Worm (Caenorhabditis elegans) whole organism, L1 larva: Measurements from ENCODE around the gene Y37H2A.7.
A peak's percentile ranks its signal among the peaks of the same experiment; 100 is the strongest.
"Not testable (repeated sequence)": the region's sequence is repeated elsewhere in the genome, so short reads cannot be mapped to it uniquely, and the experiment has no call there.

Experiments used
- C16A3.4 ChIP-seq: fragments of 150-350 bp; optimal IDR thresholded peaks from 2 replicates; lab custom pipeline; 2014; ENCODE audit warnings: missing biosample characterization, missing genetic modification characterization
- F16B12.6 ChIP-seq: fragments of 150-350 bp; optimal IDR thresholded peaks from 2 replicates; lab custom pipeline; 2014; ENCODE audit warnings: missing biosample characterization, missing genetic modification characterization
- aly-2 ChIP-seq: fragments of 150-350 bp; optimal IDR thresholded peaks from 2 replicates; lab custom pipeline; 2014; ENCODE audit warnings: missing biosample characterization, missing genetic modification characterization
- ama-1 ChIP-seq: fragments of 150-350 bp; optimal IDR thresholded peaks from 2 replicates; lab custom pipeline; 2014
- blmp-1 ChIP-seq: fragments of 150-350 bp; optimal IDR thresholded peaks from 2 replicates; lab custom pipeline; 2014; ENCODE audit warnings: missing biosample characterization, missing genetic modification characterization
- ceh-82 ChIP-seq, 3 experiments: fragments of 150-350 bp in 1 of 3; sonication (generic microtip) in 2 of 3; optimal IDR thresholded peaks; 2 replicates each; lab custom pipeline; 2014 to 2017; ENCODE audit warnings: missing biosample characterization in 3 of 3, missing genetic modification characterization in 3 of 3
- ceh-88 ChIP-seq: fragments of 200-800 bp; sonication (Bioruptor generic); IDR thresholded peaks from 2 replicates; pipeline ENCODE4 v1.3.6; 2022; ENCODE audit warnings: missing genetic modification characterization, missing compliant biosample characterization
- ceh-90 ChIP-seq: sonication (generic microtip); optimal IDR thresholded peaks from 2 replicates; lab custom pipeline; 2016; ENCODE audit warnings: missing genetic modification characterization, missing compliant biosample characterization
- dpl-1 ChIP-seq, 3 experiments: fragments of 150-350 bp in 2 of 3; sonication (generic microtip) in 1 of 3; optimal IDR thresholded peaks; 2 replicates each; lab custom pipeline; 2014 to 2017; ENCODE audit warnings: missing biosample characterization in 3 of 3, missing genetic modification characterization in 3 of 3, missing genetic modification reagents in 3 of 3
- efl-1 ChIP-seq, 4 experiments: fragments of 150-350 bp; optimal IDR thresholded peaks in 3 of 4; peaks in 1 of 4; 1 replicate in 1 of 4; 2 replicates in 3 of 4; lab custom pipeline; 2014; ENCODE audit warnings: missing biosample characterization in 2 of 4, missing genetic modification characterization in 2 of 4, missing genetic modification reagents in 2 of 4
- elt-2 ChIP-seq: sonication (generic microtip); optimal IDR thresholded peaks from 2 replicates; lab custom pipeline; 2016; ENCODE audit warnings: missing genetic modification characterization, mild to moderate bottlenecking, inconsistent platforms, missing compliant biosample characterization, missing genetic modification reagents
- elt-3 ChIP-seq, 6 experiments: fragments of 150-350 bp in 1 of 6; sonication (generic microtip); optimal IDR thresholded peaks; 2 replicates each; lab custom pipeline; 2017 to 2018; ENCODE audit warnings: missing biosample characterization in 6 of 6, missing genetic modification characterization in 6 of 6, inconsistent platforms in 1 of 6
- ets-5 ChIP-seq: fragments of 200-800 bp; sonication (Bioruptor generic); IDR thresholded peaks from 2 replicates; pipeline ENCODE4 v1.3.6; 2022; ENCODE audit warnings: missing genetic modification characterization, missing compliant biosample characterization
- fos-1 ChIP-seq: fragments of 150-350 bp; optimal IDR thresholded peaks from 2 replicates; lab custom pipeline; 2014; ENCODE audit warnings: missing biosample characterization, missing genetic modification characterization
- grh-1 ChIP-seq: fragments of 200-800 bp; sonication (Bioruptor generic); IDR thresholded peaks from 2 replicates; pipeline ENCODE4 v1.3.6; 2022; ENCODE audit warnings: missing genetic modification reagents, missing genetic modification characterization, missing compliant biosample characterization
- hpl-2 ChIP-seq: fragments of 150-350 bp; optimal IDR thresholded peaks from 2 replicates; lab custom pipeline; 2014; ENCODE audit warnings: missing biosample characterization, missing genetic modification reagents, missing genetic modification characterization
- jun-1 ChIP-seq: fragments of 150-350 bp; optimal IDR thresholded peaks from 2 replicates; lab custom pipeline; 2014; ENCODE audit warnings: missing biosample characterization, missing genetic modification reagents, missing genetic modification characterization
- nhr-12 ChIP-seq: sonication (generic microtip); optimal IDR thresholded peaks from 2 replicates; lab custom pipeline; 2017; ENCODE audit warnings: missing biosample characterization, missing genetic modification characterization
- nhr-19 ChIP-seq: fragments of 200-800 bp; sonication (Bioruptor generic); conservative IDR thresholded peaks from 2 replicates; pipeline ENCODE4 v1.3.6; 2022; ENCODE audit warnings: missing genetic modification characterization, missing compliant biosample characterization
- nhr-28 ChIP-seq: fragments of 150-350 bp; optimal IDR thresholded peaks from 2 replicates; lab custom pipeline; 2014; ENCODE audit warnings: missing biosample characterization, missing genetic modification characterization
- nhr-47 ChIP-seq: sonication (generic microtip); optimal IDR thresholded peaks from 2 replicates; lab custom pipeline; 2016; ENCODE audit warnings: mild to moderate bottlenecking, missing genetic modification characterization, moderate library complexity, missing compliant biosample characterization
- nhr-71 ChIP-seq: sonication (generic microtip); optimal IDR thresholded peaks from 2 replicates; lab custom pipeline; 2016; ENCODE audit warnings: mild to moderate bottlenecking, missing genetic modification characterization, moderate library complexity, missing compliant biosample characterization
- nhr-85 ChIP-seq: sonication (generic microtip); peaks from one replicate; lab custom pipeline; 2016; ENCODE audit warnings: missing genetic modification characterization, inconsistent platforms, missing compliant biosample characterization
- pax-3 ChIP-seq: fragments of 200-800 bp; sonication (Bioruptor generic); optimal IDR thresholded peaks from 2 replicates; lab custom pipeline; 2018; ENCODE audit warnings: mild to moderate bottlenecking, missing genetic modification characterization, moderate library complexity, missing compliant biosample characterization
- snu-23 ChIP-seq: sonication (generic microtip); optimal IDR thresholded peaks from 2 replicates; lab custom pipeline; 2016; ENCODE audit warnings: missing genetic modification characterization, missing compliant biosample characterization
- sptf-1 ChIP-seq: fragments of 150-350 bp; optimal IDR thresholded peaks from 2 replicates; lab custom pipeline; 2014; ENCODE audit warnings: missing biosample characterization, missing genetic modification characterization
- unc-30 ChIP-seq: sonication (generic microtip); optimal IDR thresholded peaks from 2 replicates; lab custom pipeline; 2017; ENCODE audit warnings: missing biosample characterization, missing genetic modification characterization
- unc-86 ChIP-seq: sonication (generic microtip); optimal IDR thresholded peaks from 2 replicates; lab custom pipeline; 2016; ENCODE audit warnings: missing genetic modification characterization, missing compliant biosample characterization
- xbp-1 ChIP-seq: sonication (generic microtip); optimal IDR thresholded peaks from 2 replicates; lab custom pipeline; 2016; ENCODE audit warnings: missing genetic modification characterization, missing compliant biosample characterization
- zag-1 ChIP-seq: fragments of 150-350 bp; optimal IDR thresholded peaks from 2 replicates; lab custom pipeline; 2014; ENCODE audit warnings: missing biosample characterization, missing genetic modification characterization

Y37H2A.7 gene

DNA sequence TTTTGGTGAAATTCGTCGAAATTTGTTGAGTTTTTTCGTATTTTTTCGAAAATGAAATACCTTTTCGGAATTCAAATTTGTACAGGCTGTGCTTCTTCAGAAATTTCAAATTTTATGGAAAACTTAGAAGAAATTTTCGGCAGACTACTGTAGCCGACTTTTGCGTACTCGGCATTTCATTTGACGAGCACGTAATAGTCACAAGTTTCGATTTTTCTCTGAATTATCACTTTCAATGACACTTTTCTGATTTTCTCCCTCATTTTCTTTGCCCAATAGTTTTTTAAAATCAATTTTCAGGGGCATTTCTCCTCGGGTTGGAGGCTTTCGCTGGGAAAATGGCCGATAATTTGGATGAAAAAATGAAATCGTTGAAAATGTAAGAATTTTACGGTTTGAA lies 10.6 kb downstream of the Y37H2A.7 start, which contains the start of gene fbxa-107:
Gene fbxa-107, plus strand, starts transcription at position 301 of the 400 bp plus-strand sequence.
- TF ChIP-seq elt-2 (tag; lab: Kevin White, UChicago): no peak
- no peak for TF ChIP-seq nhr-19 (GFP tag; lab: Robert Waterston, UW)
- no peak for TF ChIP-seq blmp-1 (tag; lab: Kevin White, UChicago)
- TF ChIP-seq nhr-28 (tag; lab: Kevin White, UChicago): no peak
- no peak for TF ChIP-seq C16A3.4 (tag; lab: Kevin White, UChicago)
- no peak for TF ChIP-seq jun-1 (tag; lab: Kevin White, UChicago)
- no peak for TF ChIP-seq unc-86 (tag; lab: Kevin White, UChicago)
- TF ChIP-seq pax-3: no peak
- TF ChIP-seq hpl-2 (GFP tag; lab: Kevin White, UChicago): no peak
- no peak for TF ChIP-seq unc-30

DNA sequence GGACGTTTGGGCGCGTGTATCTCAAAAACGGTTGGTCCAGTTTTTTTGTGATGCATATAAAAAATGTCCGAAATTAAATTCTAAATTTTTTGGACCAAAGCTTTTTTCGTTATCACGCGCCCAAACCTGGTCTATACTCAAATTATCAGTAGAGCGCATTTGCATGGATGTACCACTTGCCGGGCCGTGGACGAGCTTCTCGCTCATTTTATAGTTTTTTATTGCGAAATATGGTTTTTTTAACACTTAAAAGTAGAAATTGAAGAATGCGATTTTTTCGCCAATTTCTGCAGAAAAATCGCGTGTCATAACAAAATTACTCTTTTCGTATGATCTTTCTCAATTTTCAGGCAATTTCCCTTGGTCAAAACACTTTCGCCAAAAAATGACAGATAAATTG lies 19.2 kb downstream of the Y37H2A.7 start:
- TF ChIP-seq dpl-1 (GFP tag; optimal IDR thresholded peaks at IDR 0.05; lab: Kevin White, UChicago): peak in 1 of 3 experiments; percentile 9
- TF ChIP-seq efl-1 (optimal IDR thresholded peaks at IDR 0.05; lab: Kevin White, UChicago): not testable (repeated sequence)
- peak in 1 of 2 experiments; percentile 35 for TF ChIP-seq efl-1 (GFP tag; optimal IDR thresholded peaks at IDR 0.05 in 1 of 2; lab: Kevin White, UChicago)

DNA sequence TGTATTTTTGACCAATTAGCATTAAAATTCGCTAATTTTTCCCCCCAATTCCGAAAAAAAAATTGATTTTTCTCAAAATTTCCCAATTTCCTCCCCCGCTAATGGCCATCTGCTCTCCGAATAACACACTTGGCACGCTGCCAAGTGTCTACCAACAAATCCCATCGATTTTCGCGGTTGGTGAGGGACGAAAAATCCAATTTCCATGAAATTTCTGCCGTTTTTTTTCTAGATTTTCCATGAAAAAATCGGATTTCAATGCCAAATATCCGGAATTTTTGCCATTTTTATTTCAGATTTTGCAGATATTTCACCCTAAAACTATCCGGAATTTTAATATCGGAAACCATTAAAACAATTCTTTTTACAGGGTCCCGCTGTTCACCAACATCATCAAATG lies 24.8 kb downstream of the Y37H2A.7 start:
- TF ChIP-seq nhr-12 (tag; lab: Kevin White, UChicago) (no peak), aly-2 (tag; lab: Kevin White, UChicago) (no peak), F16B12.6 (tag; lab: Kevin White, UChicago) (no peak), nhr-71 (no peak), grh-1 (GFP tag; lab: Robert Waterston, UW) (no peak), ama-1 (lab: Kevin White, UChicago) (no peak), sptf-1 (tag; lab: Kevin White, UChicago) (no peak), elt-3 (tag; optimal IDR thresholded peaks at IDR 0.05; lab: Kevin White, UChicago) (no peak)

DNA sequence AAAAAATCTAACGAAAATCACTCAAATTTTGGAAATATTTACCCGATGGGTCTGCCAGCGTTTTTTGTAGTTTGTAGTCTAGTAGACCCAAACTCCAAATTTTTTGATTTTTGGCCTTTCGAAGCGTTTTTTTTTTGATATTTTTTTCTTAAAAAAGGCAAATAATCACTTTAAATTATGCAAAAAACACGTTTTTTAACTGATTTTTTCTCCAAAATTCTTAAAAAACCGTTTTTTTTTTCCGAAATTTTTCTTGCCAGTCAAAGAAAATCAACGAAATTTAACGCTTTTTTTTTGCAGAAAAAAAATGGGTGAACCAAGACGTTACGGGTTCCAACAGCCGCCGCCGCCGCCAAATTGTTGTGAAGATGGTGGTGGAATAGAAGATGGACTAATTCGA lies 26.3 kb downstream of the Y37H2A.7 start, which contains the start of gene Y37H2A.1:
Gene Y37H2A.1, plus strand, starts transcription at position 301 of the 400 bp plus-strand sequence.
- TF ChIP-seq efl-1 (optimal IDR thresholded peaks at IDR 0.05; lab: Kevin White, UChicago) (no peak), efl-1 (GFP tag; optimal IDR thresholded peaks at IDR 0.05 in 1 of 2; lab: Kevin White, UChicago) (peak in 1 of 2 experiments; percentile 65), nhr-28 (tag; lab: Kevin White, UChicago) (no peak)

DNA sequence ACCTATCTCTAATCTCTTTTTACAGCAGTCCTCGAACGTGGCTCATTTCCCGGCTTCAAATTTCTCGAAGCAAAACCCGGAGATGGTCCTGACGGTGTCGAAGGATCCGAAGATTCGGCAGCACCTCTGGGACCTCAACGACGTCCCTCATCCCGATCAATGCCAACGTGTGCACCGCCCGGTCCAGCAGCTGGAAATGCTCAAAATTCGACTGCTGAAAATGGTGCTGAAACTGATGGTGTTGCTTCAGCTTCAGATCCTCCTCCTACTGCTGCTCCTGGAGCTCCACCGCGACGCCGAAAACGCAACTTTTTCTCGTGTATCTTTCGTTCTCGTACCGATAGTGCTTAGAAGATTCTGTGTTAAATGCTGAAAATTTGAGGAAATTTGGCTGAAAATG lies 28.2 kb downstream of the Y37H2A.7 start:
- TF ChIP-seq unc-86 (tag; lab: Kevin White, UChicago) (no peak), ceh-82 (tag; optimal IDR thresholded peaks at IDR 0.05; lab: Kevin White, UChicago) (no peak), nhr-19 (GFP tag; lab: Robert Waterston, UW) (no peak), nhr-47 (tag; lab: Kevin White, UChicago) (no peak)
- TF ChIP-seq, all 84 proteins: peak for 0

DNA sequence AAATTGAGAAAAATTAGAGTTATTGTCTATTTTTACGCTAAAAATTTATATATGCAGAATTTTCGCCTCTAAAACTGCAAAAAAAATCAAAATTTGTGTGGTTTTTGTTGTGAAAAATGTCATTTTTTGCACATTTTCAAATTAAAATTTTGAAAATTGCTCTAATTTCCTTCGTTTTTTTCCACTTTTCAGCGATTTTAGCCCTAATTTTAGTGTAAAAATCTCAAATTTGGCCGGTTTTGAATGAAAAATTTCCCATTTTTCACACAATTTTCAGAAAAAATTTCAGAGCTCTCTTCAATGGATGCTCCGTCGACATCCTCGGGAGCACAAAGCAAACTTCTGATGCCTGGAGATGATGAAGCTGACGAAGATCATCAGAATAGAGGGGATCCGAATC lies 35.9 kb downstream of the Y37H2A.7 start, which contains the start of gene par-4:
Gene par-4, plus strand, starts transcription at position 301 of the 400 bp plus-strand sequence.
- TF ChIP-seq ceh-88 (GFP tag; lab: Robert Waterston, UW): no peak
- peak; percentile 53 for TF ChIP-seq nhr-85 (tag; lab: Kevin White, UChicago)
- TF ChIP-seq efl-1 (optimal IDR thresholded peaks at IDR 0.05; lab: Kevin White, UChicago): no peak
- peak in 1 of 2 experiments; percentile 3 for TF ChIP-seq efl-1 (GFP tag; optimal IDR thresholded peaks at IDR 0.05 in 1 of 2; lab: Kevin White, UChicago)
- TF ChIP-seq xbp-1: no peak
- TF ChIP-seq ets-5 (GFP tag; lab: Robert Waterston, UW): no peak
- TF ChIP-seq zag-1 (tag; lab: Kevin White, UChicago): no peak
- TF ChIP-seq snu-23 (GFP tag; lab: Kevin White, UChicago): no peak
- TF ChIP-seq fos-1 (tag; lab: Kevin White, UChicago): no peak
- no peak for TF ChIP-seq ceh-90 (tag; lab: Kevin White, UChicago)
